Fruit fly (Drosophila melanogaster): ENCODE measurements around the gene spn-A.

The spn-A gene

DNA sequence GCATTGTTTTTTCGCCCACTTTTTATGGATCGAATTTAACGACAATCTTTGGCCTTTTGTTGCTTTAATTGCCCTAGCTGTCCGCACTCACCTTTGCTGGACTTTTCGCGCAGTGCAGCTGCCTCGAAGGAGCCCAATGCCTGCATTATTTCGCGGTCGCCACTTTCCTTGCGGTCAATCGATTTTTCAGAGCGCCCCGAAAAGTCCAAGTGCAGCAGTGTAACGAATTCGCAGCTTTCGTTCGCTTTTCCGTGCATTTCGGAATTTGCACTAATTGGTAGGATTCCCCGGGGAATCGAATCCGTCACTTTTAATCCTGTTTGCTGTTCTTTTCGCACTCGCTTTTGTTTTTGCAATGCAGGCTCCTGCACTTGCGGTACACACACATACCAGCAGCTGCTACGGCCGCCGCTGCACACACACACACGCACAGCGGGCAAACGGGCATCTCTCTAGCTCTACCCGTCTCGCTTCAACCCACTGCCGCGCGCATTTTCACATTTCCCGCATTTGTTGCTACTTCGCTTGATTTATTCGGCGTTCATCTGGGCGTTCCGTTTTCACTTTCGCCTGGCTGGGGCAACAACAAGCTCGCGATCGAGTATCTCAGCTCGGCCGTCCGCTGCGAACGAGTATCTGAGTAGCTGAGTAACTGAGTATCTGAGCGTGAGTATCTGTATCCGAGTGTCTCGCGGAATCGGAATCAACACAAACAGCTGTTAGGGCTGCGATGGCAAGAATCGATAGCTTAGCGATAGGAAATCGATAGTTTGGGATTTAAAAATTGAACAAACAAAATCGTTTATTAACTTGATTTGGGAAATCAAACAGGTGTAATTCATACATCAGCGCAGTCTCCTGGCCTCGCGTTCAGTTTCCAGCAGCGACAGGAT is 34.0 kb downstream of the spn-A start, which contains the start of gene Mgat2 (continued):
- TF ChIP-seq Meics (GFP tag; optimal IDR thresholded peaks at IDR 0.05), result no peak
- TF ChIP-seq Doc2 (GFP tag; IDR thresholded peaks at IDR 0.05), result no peak
- TF ChIP-seq Stat92E (GFP tag; optimal IDR thresholded peaks at IDR 0.05), result peak in 1 of 3 experiments; percentile 88
- peak; percentile 15 for TF ChIP-seq bigmax (GFP tag; optimal IDR thresholded peaks at IDR 0.05)
- TF ChIP-seq jing (GFP tag; optimal IDR thresholded peaks at IDR 0.05), result no peak
- no peak for TF ChIP-seq unpg (GFP tag; optimal IDR thresholded peaks at IDR 0.05)
- no peak for TF ChIP-seq CG9437 (GFP tag; optimal IDR thresholded peaks at IDR 0.05)
- TF ChIP-seq CG4820 (GFP tag; optimal IDR thresholded peaks at IDR 0.05), result no peak
- peak; percentile 80 for TF ChIP-seq CG2129 (GFP tag; IDR thresholded peaks at IDR 0.05; ENCODE audit: partially characterized antibody)
- TF ChIP-seq chm (GFP tag; IDR thresholded peaks at IDR 0.05), result peak; percentile 83
- TF ChIP-seq hth (optimal IDR thresholded peaks at IDR 0.05), result no peak
- TF ChIP-seq CG6254 (GFP tag; optimal IDR thresholded peaks at IDR 0.05), result peak; percentile 63
- peak; percentile 72 for TF ChIP-seq CG10321 (GFP tag; IDR thresholded peaks at IDR 0.05)
- peak; percentile 15 for TF ChIP-seq CG14965 (GFP tag; optimal IDR thresholded peaks at IDR 0.05; ENCODE audit: borderline replicate concordance)
- TF ChIP-seq CG14441 (GFP tag; IDR thresholded peaks at IDR 0.05), result no peak
- no peak for TF ChIP-seq klu (GFP tag; IDR thresholded peaks at IDR 0.05)
- no peak for TF ChIP-seq Taf1 (GFP tag; IDR thresholded peaks at IDR 0.05)
- peak; percentile 46 for TF ChIP-seq Drgx (GFP tag; IDR thresholded peaks at IDR 0.05)
- peak; percentile 70 for TF ChIP-seq wek (GFP tag; optimal IDR thresholded peaks at IDR 0.05)
- TF ChIP-seq dati (GFP tag; IDR thresholded peaks at IDR 0.05), result no peak
- no peak for TF ChIP-seq btn (GFP tag; optimal IDR thresholded peaks at IDR 0.05)
- peak; percentile 10 for TF ChIP-seq CG8388 (GFP tag; optimal IDR thresholded peaks at IDR 0.05)
- peak; percentile 31 for TF ChIP-seq Hand (GFP tag; optimal IDR thresholded peaks at IDR 0.05)
- TF ChIP-seq Mes4 (GFP tag; optimal IDR thresholded peaks at IDR 0.05), result no peak
- no peak for TF ChIP-seq tgo (GFP tag; IDR thresholded peaks at IDR 0.05)
- TF ChIP-seq HLH54F (GFP tag; optimal IDR thresholded peaks at IDR 0.05), result no peak
- TF ChIP-seq Myb (GFP tag; optimal IDR thresholded peaks at IDR 0.05), result no peak
- no peak for TF ChIP-seq Dip2 (GFP tag; IDR thresholded peaks at IDR 0.05)
- peak; percentile 74 for TF ChIP-seq inv (GFP tag; IDR thresholded peaks at IDR 0.05; ENCODE audit: partially characterized antibody)
- no peak for TF ChIP-seq Hmx (GFP tag; optimal IDR thresholded peaks at IDR 0.05)
- no peak for TF ChIP-seq Hr51 (GFP tag; optimal IDR thresholded peaks at IDR 0.05)
- TF ChIP-seq sna (GFP tag; IDR thresholded peaks at IDR 0.05; ENCODE audit: partially characterized antibody), result peak; percentile 91
- peak; percentile 56 for TF ChIP-seq Sry-β (GFP tag; optimal IDR thresholded peaks at IDR 0.05)
- TF ChIP-seq CG11085 (GFP tag; IDR thresholded peaks at IDR 0.05), result no peak
- TF ChIP-seq CG7372 (GFP tag; IDR thresholded peaks at IDR 0.05), result no peak
- no peak for TF ChIP-seq Elba2 (GFP tag; optimal IDR thresholded peaks at IDR 0.05)
- no peak for TF ChIP-seq vfl (GFP tag; optimal IDR thresholded peaks at IDR 0.05)
- TF ChIP-seq Ets97D (GFP tag; optimal IDR thresholded peaks at IDR 0.05), result no peak
- TF ChIP-seq ab (GFP tag; optimal IDR thresholded peaks at IDR 0.05), result no peak
- TF ChIP-seq CG30403 (GFP tag; optimal IDR thresholded peaks at IDR 0.05), result no peak
- TF ChIP-seq Hr39 (optimal IDR thresholded peaks at IDR 0.05), result no peak
- peak; percentile 5; the same call in 1 of the 3 replicates for TF ChIP-seq CG17361 (GFP tag; IDR thresholded peaks at IDR 0.05)
- no peak for TF ChIP-seq Poxn (GFP tag; IDR thresholded peaks at IDR 0.05)
- TF ChIP-seq ems (GFP tag; optimal IDR thresholded peaks at IDR 0.05), result peak; percentile 11
- TF ChIP-seq grn (GFP tag; optimal IDR thresholded peaks at IDR 0.05), result peak; percentile 27
- TF ChIP-seq CG11695 (GFP tag; IDR thresholded peaks at IDR 0.05), result peak; percentile 30; the same call in 1 of the 3 replicates
- TF ChIP-seq Spps (tag; optimal IDR thresholded peaks at IDR 0.05), result peak; percentile 63
- TF ChIP-seq CG10979 (tag; optimal IDR thresholded peaks at IDR 0.05), result no peak
- peak; percentile 81 for TF ChIP-seq Opbp (GFP tag; IDR thresholded peaks at IDR 0.05; ENCODE audit: partially characterized antibody)
